Worm (Caenorhabditis elegans): ENCODE measurements around the gene trx-1.

The trx-1 gene

DNA sequence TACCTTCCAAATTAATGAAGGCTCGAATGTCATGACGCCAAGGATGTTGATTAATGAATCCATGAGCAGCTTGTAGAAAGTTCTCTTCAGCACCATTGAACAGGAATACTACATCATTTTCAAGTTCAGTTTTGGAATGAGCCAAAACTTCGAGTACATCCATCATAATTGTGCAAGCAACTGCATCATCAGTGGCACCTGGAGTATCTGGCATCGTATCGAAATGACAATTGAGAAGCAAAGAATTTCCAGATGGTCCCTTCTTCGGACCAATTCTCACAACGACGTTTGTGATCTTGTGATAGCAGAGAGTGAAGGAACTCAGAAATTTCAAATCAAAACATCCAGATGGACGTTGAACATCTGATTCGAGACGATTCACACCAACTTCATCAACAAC is 49.0 kb downstream of the trx-1 start:
- TF ChIP-seq klf-2 (GFP tag; conservative IDR thresholded peaks at IDR 0.05) (no peak), tab-1 (GFP tag; IDR thresholded peaks at IDR 0.05) (no peak), flt-1 (GFP tag; IDR thresholded peaks at IDR 0.05) (no peak), T22C8.4 (GFP tag; IDR thresholded peaks at IDR 0.05) (no peak), ztf-23 (GFP tag; IDR thresholded peaks at IDR 0.05) (no peak), ref-1 (GFP tag; conservative IDR thresholded peaks at IDR 0.05) (no peak), ztf-29 (GFP tag; IDR thresholded peaks at IDR 0.05) (no peak), cog-1 (tag; optimal IDR thresholded peaks at IDR 0.05) (no peak), med-1 (GFP tag; optimal IDR thresholded peaks at IDR 0.05; ENCODE audit: insufficient read depth) (no peak)

All from whole organism, midembryonic.